Worm (Caenorhabditis elegans) whole organism, late embryonic: ENCODE measurements around the gene gadr-2.
A peak's percentile ranks its signal among the peaks of the same experiment; 100 is the strongest.

Experiments
- C08G9.2 ChIP-seq: sonication (generic microtip); optimal IDR thresholded peaks from 2 replicates; lab custom pipeline; 2016; ENCODE audit warnings: mild to moderate bottlenecking, missing genetic modification characterization, moderate library complexity, missing compliant biosample characterization
- F13H6.1 ChIP-seq: sonication (generic microtip); optimal IDR thresholded peaks from 2 replicates; lab custom pipeline; 2016; ENCODE audit warnings: missing genetic modification characterization, missing compliant biosample characterization
- K09A11.1 ChIP-seq: sonication (generic microtip); optimal IDR thresholded peaks from 2 replicates; lab custom pipeline; 2017; ENCODE audit warnings: antibody characterized with exemption, mild to moderate bottlenecking, missing genetic modification characterization, missing compliant biosample characterization; ENCODE audit not compliant: insufficient read depth
- T23F11.4 ChIP-seq: fragments of 200-800 bp; sonication (Bioruptor generic); optimal IDR thresholded peaks from 2 replicates; lab custom pipeline; 2018; ENCODE audit warnings: mild to moderate bottlenecking, missing genetic modification characterization, missing compliant biosample characterization
- ahr-1 ChIP-seq: sonication (generic microtip); optimal IDR thresholded peaks from 2 replicates; lab custom pipeline; 2016; ENCODE audit warnings: missing genetic modification characterization, missing compliant biosample characterization
- ama-1 ChIP-seq: fragments of 150-350 bp; optimal IDR thresholded peaks from 2 replicates; lab custom pipeline; 2014
- ceh-18 ChIP-seq: sonication (generic microtip); optimal IDR thresholded peaks from 2 replicates; lab custom pipeline; 2016; ENCODE audit warnings: missing genetic modification characterization, missing compliant biosample characterization
- ceh-22 ChIP-seq: sonication (generic microtip); optimal IDR thresholded peaks from 2 replicates; lab custom pipeline; 2017; ENCODE audit warnings: missing biosample characterization, missing genetic modification characterization
- ceh-24 ChIP-seq: sonication (generic microtip); optimal IDR thresholded peaks from 2 replicates; lab custom pipeline; 2016; ENCODE audit warnings: mild to moderate bottlenecking, missing genetic modification characterization, missing compliant biosample characterization
- ceh-30 ChIP-seq: fragments of 150-350 bp; optimal IDR thresholded peaks from 2 replicates; lab custom pipeline; 2014; ENCODE audit warnings: missing biosample characterization, missing genetic modification characterization
- ceh-34 ChIP-seq: sonication (generic microtip); optimal IDR thresholded peaks from 2 replicates; lab custom pipeline; 2016; ENCODE audit warnings: mild to moderate bottlenecking, missing genetic modification characterization, missing compliant biosample characterization
- ceh-45 ChIP-seq: fragments of 200-800 bp; sonication (Bioruptor generic); IDR thresholded peaks from 2 replicates; pipeline ENCODE4 v1.3.6; 2022; ENCODE audit warnings: missing genetic modification reagents, missing genetic modification characterization, missing compliant biosample characterization
- che-1 ChIP-seq: sonication (generic microtip); optimal IDR thresholded peaks from 2 replicates; lab custom pipeline; 2016; ENCODE audit warnings: mild to moderate bottlenecking, missing genetic modification characterization, missing compliant biosample characterization
- dmd-4 ChIP-seq: sonication (generic microtip); optimal IDR thresholded peaks from 2 replicates; lab custom pipeline; 2016; ENCODE audit warnings: borderline replicate concordance, missing genetic modification characterization, missing compliant biosample characterization
- dve-1 ChIP-seq: sonication (generic microtip); optimal IDR thresholded peaks from 2 replicates; lab custom pipeline; 2017; ENCODE audit warnings: antibody characterized with exemption, mild to moderate bottlenecking, missing genetic modification characterization, missing compliant biosample characterization
- elt-4 ChIP-seq: sonication (generic microtip); optimal IDR thresholded peaks from 2 replicates; lab custom pipeline; 2016; ENCODE audit warnings: missing genetic modification characterization, missing compliant biosample characterization
- ets-4 ChIP-seq: sonication (generic microtip); optimal IDR thresholded peaks from 2 replicates; lab custom pipeline; 2016; ENCODE audit warnings: missing genetic modification characterization, missing compliant biosample characterization
- eyg-1 ChIP-seq: sonication (generic microtip); optimal IDR thresholded peaks from 2 replicates; lab custom pipeline; 2016; ENCODE audit warnings: missing genotype, missing genetic modification characterization, missing compliant biosample characterization
- fax-1 ChIP-seq: sonication (generic microtip); optimal IDR thresholded peaks from 2 replicates; lab custom pipeline; 2016; ENCODE audit warnings: missing genotype, missing genetic modification characterization, missing compliant biosample characterization
- fkh-10 ChIP-seq: fragments of 150-350 bp; optimal IDR thresholded peaks from 2 replicates; lab custom pipeline; 2014; ENCODE audit warnings: missing biosample characterization, missing genetic modification reagents, missing genetic modification characterization
- fkh-6 ChIP-seq: sonication (generic microtip); optimal IDR thresholded peaks from 2 replicates; lab custom pipeline; 2016; ENCODE audit warnings: missing genetic modification characterization, missing compliant biosample characterization
- gmeb-2 ChIP-seq: sonication (generic microtip); optimal IDR thresholded peaks from 2 replicates; lab custom pipeline; 2016; ENCODE audit warnings: missing genetic modification characterization, inconsistent platforms, missing compliant biosample characterization
- hlh-13 ChIP-seq: fragments of 200-800 bp; sonication (Bioruptor generic); optimal IDR thresholded peaks from 2 replicates; lab custom pipeline; 2018; ENCODE audit warnings: mild to moderate bottlenecking, missing genetic modification characterization, missing compliant biosample characterization
- hlh-15 ChIP-seq: sonication (generic microtip); optimal IDR thresholded peaks from 2 replicates; lab custom pipeline; 2016; ENCODE audit warnings: missing genetic modification characterization, missing compliant biosample characterization
- hlh-30 ChIP-seq: sonication (generic microtip); optimal IDR thresholded peaks from 2 replicates; lab custom pipeline; 2017; ENCODE audit warnings: antibody characterized with exemption, missing genetic modification characterization, missing compliant biosample characterization; ENCODE audit not compliant: insufficient read depth
- hlh-6 ChIP-seq: sonication (generic microtip); optimal IDR thresholded peaks from 2 replicates; lab custom pipeline; 2016; ENCODE audit warnings: missing genotype, missing genetic modification characterization, missing compliant biosample characterization
- lim-6 ChIP-seq: sonication (generic microtip); optimal IDR thresholded peaks from 2 replicates; lab custom pipeline; 2016; ENCODE audit warnings: missing genetic modification characterization, missing compliant biosample characterization
- madf-2 ChIP-seq: sonication (generic microtip); optimal IDR thresholded peaks from 2 replicates; lab custom pipeline; 2017; ENCODE audit warnings: missing genetic modification characterization, missing compliant biosample characterization
- nfya-1 ChIP-seq: sonication (generic microtip); optimal IDR thresholded peaks from 2 replicates; lab custom pipeline; 2017; ENCODE audit warnings: missing genetic modification characterization, mild to moderate bottlenecking, missing compliant biosample characterization, antibody characterized with exemption, moderate library complexity
- nhr-11 ChIP-seq: fragments of 150-350 bp; optimal IDR thresholded peaks from 2 replicates; lab custom pipeline; 2014; ENCODE audit warnings: missing biosample characterization, missing genetic modification characterization
- nhr-232 ChIP-seq: sonication (generic microtip); optimal IDR thresholded peaks from 2 replicates; lab custom pipeline; 2016; ENCODE audit warnings: missing genetic modification characterization, missing compliant biosample characterization
- npax-4 ChIP-seq: sonication (generic microtip); optimal IDR thresholded peaks from 2 replicates; lab custom pipeline; 2016; ENCODE audit warnings: missing genetic modification characterization, missing compliant biosample characterization
- odd-2 ChIP-seq: sonication (generic microtip); optimal IDR thresholded peaks from 2 replicates; lab custom pipeline; 2017; ENCODE audit warnings: antibody characterized with exemption, mild to moderate bottlenecking, missing genetic modification characterization, missing compliant biosample characterization
- pag-3 ChIP-seq: sonication (generic microtip); optimal IDR thresholded peaks from 2 replicates; lab custom pipeline; 2016; ENCODE audit warnings: missing compliant biosample characterization, missing genetic modification characterization, borderline replicate concordance
- pqm-1 ChIP-seq: sonication (generic microtip); optimal IDR thresholded peaks from 2 replicates; lab custom pipeline; 2016; ENCODE audit warnings: missing genetic modification characterization, missing compliant biosample characterization
- pros-1 ChIP-seq: fragments of 150-350 bp; optimal IDR thresholded peaks from 2 replicates; lab custom pipeline; 2014; ENCODE audit warnings: missing biosample characterization, missing genetic modification reagents, missing genetic modification characterization
- ref-2 ChIP-seq: sonication (generic microtip); optimal IDR thresholded peaks from 2 replicates; lab custom pipeline; 2016; ENCODE audit warnings: missing genetic modification characterization, missing compliant biosample characterization
- rnt-1 ChIP-seq: sonication (generic microtip); optimal IDR thresholded peaks from 2 replicates; lab custom pipeline; 2016; ENCODE audit warnings: missing genetic modification characterization, missing compliant biosample characterization
- sdc-2 ChIP-seq: sonication (generic microtip); optimal IDR thresholded peaks from 2 replicates; lab custom pipeline; 2016; ENCODE audit warnings: missing genotype, missing genetic modification characterization, missing compliant biosample characterization
- sox-2 ChIP-seq: fragments of 200-800 bp; sonication (Bioruptor generic); IDR thresholded peaks from 2 replicates; pipeline ENCODE4 v1.3.6; 2022; ENCODE audit warnings: missing genetic modification reagents, missing genetic modification characterization, missing compliant biosample characterization
- syd-9 ChIP-seq: sonication (generic microtip); optimal IDR thresholded peaks from 2 replicates; lab custom pipeline; 2016; ENCODE audit warnings: mild to moderate bottlenecking, missing genetic modification characterization, moderate library complexity, missing compliant biosample characterization
- tbx-2 ChIP-seq: sonication (generic microtip); optimal IDR thresholded peaks from 2 replicates; lab custom pipeline; 2016; ENCODE audit warnings: missing genetic modification characterization, missing compliant biosample characterization
- ttx-3 ChIP-seq: sonication (generic microtip); optimal IDR thresholded peaks from 2 replicates; lab custom pipeline; 2016; ENCODE audit warnings: missing genetic modification reagents, missing genetic modification characterization, missing compliant biosample characterization
- unc-55 ChIP-seq: sonication (generic microtip); optimal IDR thresholded peaks from 2 replicates; lab custom pipeline; 2017; ENCODE audit warnings: missing biosample characterization, missing genetic modification reagents, missing genetic modification characterization
- unc-86 ChIP-seq: sonication (generic microtip); optimal IDR thresholded peaks from 2 replicates; lab custom pipeline; 2016; ENCODE audit warnings: missing genetic modification characterization, missing compliant biosample characterization
- ztf-16 ChIP-seq: sonication (generic microtip); optimal IDR thresholded peaks from 2 replicates; lab custom pipeline; 2017; ENCODE audit warnings: missing genetic modification characterization, missing compliant biosample characterization

Gene gadr-2

DNA sequence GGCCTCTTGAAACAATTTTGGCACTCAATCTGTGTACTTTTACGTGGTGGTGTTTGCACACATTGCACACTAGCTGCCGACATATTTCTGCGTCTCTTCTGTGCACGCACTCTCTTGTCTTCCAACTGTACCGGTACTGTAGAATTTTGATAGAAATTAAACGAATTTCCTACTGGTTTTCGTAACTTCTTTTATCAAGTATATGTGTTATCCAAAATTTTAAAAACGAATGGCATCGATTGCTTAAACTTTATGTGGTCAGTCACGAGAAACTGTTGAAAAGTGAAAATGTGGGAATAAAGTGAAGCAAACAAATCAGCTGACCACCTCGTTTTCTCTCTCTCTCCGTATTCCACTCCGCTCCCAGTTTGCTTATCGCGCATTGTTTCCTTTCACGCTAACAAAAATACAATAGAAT is 28.4 kb upstream of the gadr-2 start:
- TF ChIP-seq hlh-30 (peak; percentile 76), rnt-1 (tag; lab: Kevin White, UChicago) (peak; percentile 15), ceh-18 (tag; lab: Kevin White, UChicago) (no peak), syd-9 (tag; lab: Kevin White, UChicago) (no peak), ceh-30 (tag; lab: Kevin White, UChicago) (no peak), ahr-1 (no peak)

DNA sequence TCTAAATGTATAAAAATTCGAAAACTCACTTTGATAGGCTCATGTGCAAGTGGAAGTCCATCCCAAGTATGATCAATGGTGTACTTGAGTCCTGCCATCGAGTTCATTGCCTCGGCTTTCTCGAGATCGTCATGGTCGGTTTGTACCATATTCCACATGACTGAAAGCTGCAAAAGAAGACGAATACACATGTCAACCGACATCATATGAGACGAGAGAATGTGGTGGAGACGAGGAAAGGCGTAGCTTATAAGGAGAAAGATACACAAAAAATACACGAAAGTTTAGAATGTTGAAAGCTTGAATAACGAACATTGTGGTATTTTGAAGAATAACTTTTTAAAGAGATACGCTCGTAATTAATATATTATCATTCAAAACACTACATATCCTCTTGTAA is 27.9 kb upstream of the gadr-2 start, which contains the start of gene C33A12.3:
Gene C33A12.3, minus strand, starts transcription at position 167 of the 400 bp plus-strand sequence.
- TF ChIP-seq nfya-1 (tag; lab: Kevin White, UChicago) (no peak), eyg-1 (no peak), elt-4 (tag; lab: Kevin White, UChicago) (no peak), ceh-18 (tag; lab: Kevin White, UChicago) (no peak), unc-86 (no peak), fax-1 (tag; lab: Kevin White, UChicago) (no peak), madf-2 (tag; lab: Kevin White, UChicago) (no peak), ztf-16 (tag; lab: Kevin White, UChicago) (no peak), gmeb-2 (tag; lab: Kevin White, UChicago) (no peak), lim-6 (no peak), che-1 (tag; lab: Kevin White, UChicago) (no peak), npax-4 (no peak), pqm-1 (tag; lab: Kevin White, UChicago) (no peak), F13H6.1 (tag; lab: Kevin White, UChicago) (no peak), T23F11.4 (GFP tag; lab: Kevin White, UChicago) (no peak), pag-3 (tag; lab: Kevin White, UChicago) (no peak), tbx-2 (tag; lab: Kevin White, UChicago) (no peak)
- TF ChIP-seq, all 69 proteins: peak for 0

DNA sequence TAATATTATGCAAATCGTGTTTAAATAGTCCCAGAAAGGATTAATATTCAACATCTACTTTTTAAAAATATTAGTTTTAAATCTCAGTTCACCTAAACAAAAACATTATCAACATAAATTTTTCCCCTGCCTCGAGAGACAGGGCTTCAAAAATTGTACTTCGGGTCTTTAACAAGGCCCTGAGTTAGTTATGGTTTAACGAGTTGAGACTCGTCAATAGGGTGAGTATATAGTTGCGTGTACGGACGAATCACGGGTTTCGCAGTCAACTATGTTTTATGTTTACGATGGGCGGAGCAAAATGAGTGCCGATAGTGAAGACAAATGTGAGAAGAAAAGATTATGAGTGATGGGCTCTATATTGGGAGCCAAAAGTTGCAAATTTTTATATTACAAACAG is 26.7 kb upstream of the gadr-2 start:
- TF ChIP-seq gmeb-2 (tag; lab: Kevin White, UChicago) (no peak), fkh-10 (GFP tag; lab: Kevin White, UChicago) (no peak), ahr-1 (no peak), K09A11.1 (no peak), unc-86 (no peak), hlh-13 (no peak), dve-1 (tag; lab: Kevin White, UChicago) (no peak), hlh-6 (tag; lab: Kevin White, UChicago) (no peak), tbx-2 (tag; lab: Kevin White, UChicago) (no peak), lim-6 (no peak), odd-2 (tag; lab: Kevin White, UChicago) (no peak)
- TF ChIP-seq, all 69 proteins: peak for 0

- TF ChIP-seq dmd-4 (tag; lab: Kevin White, UChicago), result no peak
- TF ChIP-seq rnt-1 (tag; lab: Kevin White, UChicago), result no peak
- TF ChIP-seq C08G9.2, result no peak
- TF ChIP-seq nhr-11 (tag; lab: Kevin White, UChicago), result no peak
- TF ChIP-seq F13H6.1 (tag; lab: Kevin White, UChicago), result no peak
- TF ChIP-seq odd-2 (tag; lab: Kevin White, UChicago), result no peak
- no peak for TF ChIP-seq nhr-232
- peak; percentile 67 for TF ChIP-seq ama-1 (lab: Kevin White, UChicago)
- no peak for TF ChIP-seq ceh-18 (tag; lab: Kevin White, UChicago)
- no peak for TF ChIP-seq ceh-30 (tag; lab: Kevin White, UChicago)
- TF ChIP-seq sox-2, result no peak
- no peak for TF ChIP-seq ref-2
- peak; percentile 77 for TF ChIP-seq pros-1 (tag; lab: Kevin White, UChicago)
- TF ChIP-seq sdc-2 (tag; lab: Kevin White, UChicago), result peak; percentile 7
- no peak for TF ChIP-seq ceh-24 (tag; lab: Kevin White, UChicago)
- TF ChIP-seq fkh-6, result no peak
- no peak for TF ChIP-seq dve-1 (tag; lab: Kevin White, UChicago)
- peak; percentile 69 for TF ChIP-seq nfya-1 (tag; lab: Kevin White, UChicago)
- TF ChIP-seq ceh-34, result no peak
- no peak for TF ChIP-seq hlh-15 (tag; lab: Kevin White, UChicago)
- no peak for TF ChIP-seq ets-4 (tag; lab: Kevin White, UChicago)
- no peak for TF ChIP-seq ceh-45 (GFP tag; lab: Robert Waterston, UW)
- no peak for TF ChIP-seq elt-4 (tag; lab: Kevin White, UChicago)
- peak; percentile 27 for TF ChIP-seq unc-55 (GFP tag; lab: Kevin White, UChicago)
- TF ChIP-seq ceh-22 (tag; lab: Kevin White, UChicago), result no peak
- TF ChIP-seq npax-4, result no peak
- no peak for TF ChIP-seq ttx-3 (tag; lab: Kevin White, UChicago)
- no peak for TF ChIP-seq tbx-2 (tag; lab: Kevin White, UChicago)
- no peak for TF ChIP-seq K09A11.1
- no peak for TF ChIP-seq ahr-1
- TF ChIP-seq fax-1 (tag; lab: Kevin White, UChicago), result no peak
- no peak for TF ChIP-seq fkh-10 (GFP tag; lab: Kevin White, UChicago)
Observed at ce11 chrIV:9511221-9511638, 26.3 kb upstream of the gadr-2 start.
